Fruit fly (Drosophila melanogaster) whole organism, pupa: Measurements from ENCODE around the gene tipE.

Source experiments
- CG10348 ChIP-seq: fragments of 200-800 bp; sonication (Bioruptor generic); IDR thresholded peaks from 2 replicates; pipeline ENCODE4 v1.3.6; 2022; ENCODE audit warnings: missing biosample characterization, missing genetic modification characterization
- CG12605 ChIP-seq: fragments of 200-800 bp; sonication (Bioruptor generic); IDR thresholded peaks from 2 replicates; pipeline ENCODE4 v1.3.6; 2022; ENCODE audit warnings: missing biosample characterization, missing genetic modification characterization
- CG13204 ChIP-seq: fragments of 200-800 bp; sonication (Bioruptor generic); optimal IDR thresholded peaks from 2 replicates; lab custom pipeline; 2018; ENCODE audit warnings: missing biosample characterization, mild to moderate bottlenecking, missing genetic modification characterization, moderate library complexity
- CG14655 ChIP-seq: fragments of 200-800 bp; sonication (Bioruptor generic); optimal IDR thresholded peaks from 3 replicates; lab custom pipeline; 2017; ENCODE audit warnings: mild to moderate bottlenecking, missing biosample characterization, missing genetic modification reagents, missing genetic modification characterization
- CG15710 ChIP-seq: fragments of 200-800 bp; sonication (Bioruptor generic); optimal IDR thresholded peaks from 2 replicates; lab custom pipeline; 2018; ENCODE audit warnings: missing biosample characterization, mild to moderate bottlenecking, missing genetic modification characterization, moderate library complexity
- CG17806 ChIP-seq: fragments of 200-800 bp; sonication (Bioruptor generic); optimal IDR thresholded peaks from 2 replicates; lab custom pipeline; 2018; ENCODE audit warnings: missing biosample characterization, mild to moderate bottlenecking, missing genetic modification characterization, moderate library complexity
- CG32121 ChIP-seq: fragments of 200-800 bp; sonication (Bioruptor generic); IDR thresholded peaks from 2 replicates; pipeline ENCODE4 v1.3.6; 2022; ENCODE audit warnings: missing biosample characterization, missing genetic modification characterization
- CG34367 ChIP-seq: fragments of 200-800 bp; sonication (Bioruptor generic); optimal IDR thresholded peaks from 2 replicates; lab custom pipeline; 2018; ENCODE audit warnings: missing biosample characterization, mild to moderate bottlenecking, missing genetic modification characterization
- CG4496 ChIP-seq: fragments of 200-800 bp; sonication (Bioruptor generic); IDR thresholded peaks from 3 replicates; pipeline ENCODE4 v1.3.6; 2022; ENCODE audit warnings: missing biosample characterization, missing genetic modification characterization
- CG8159 ChIP-seq: fragments of 200-800 bp; sonication (Bioruptor generic); optimal IDR thresholded peaks from 3 replicates; lab custom pipeline; 2018; ENCODE audit warnings: missing biosample characterization, mild to moderate bottlenecking, missing genetic modification characterization, moderate library complexity
- CG8301 ChIP-seq: fragments of 200-800 bp; sonication (Bioruptor generic); optimal IDR thresholded peaks from 2 replicates; lab custom pipeline; 2018; ENCODE audit warnings: missing biosample characterization, mild to moderate bottlenecking, missing genetic modification characterization
- CG9948 ChIP-seq: fragments of 200-800 bp; sonication (Bioruptor generic); optimal IDR thresholded peaks from 2 replicates; lab custom pipeline; 2018; ENCODE audit warnings: missing biosample characterization, mild to moderate bottlenecking, missing genetic modification characterization, moderate library complexity
- D1 ChIP-seq: fragments of 200-800 bp; sonication (Bioruptor generic); optimal IDR thresholded peaks from 2 replicates; lab custom pipeline; 2018; ENCODE audit warnings: missing biosample characterization, mild to moderate bottlenecking, missing genetic modification characterization, moderate library complexity
- EcR ChIP-seq: fragments of 200-800 bp; sonication (Bioruptor generic); optimal IDR thresholded peaks from 3 replicates; lab custom pipeline; 2019; ENCODE audit warnings: missing biosample characterization, missing genetic modification characterization, mild to moderate bottlenecking, moderate library complexity, missing genetic modification reagents
- Ets98B ChIP-seq: fragments of 200-800 bp; sonication (Bioruptor generic); IDR thresholded peaks from 2 replicates; pipeline ENCODE4 v1.3.6; 2022; ENCODE audit warnings: missing biosample characterization, missing genetic modification characterization
- Pif1A ChIP-seq: fragments of 200-800 bp; sonication (Bioruptor generic); optimal IDR thresholded peaks from 3 replicates; lab custom pipeline; 2016; ENCODE audit warnings: missing biosample characterization, missing genetic modification characterization
- Pif1B ChIP-seq: fragments of 200-800 bp; sonication (Bioruptor generic); optimal IDR thresholded peaks from 3 replicates; lab custom pipeline; 2016; ENCODE audit warnings: missing biosample characterization, missing genetic modification characterization
- Snoo ChIP-seq: fragments of 200-800 bp; sonication (Bioruptor generic); optimal IDR thresholded peaks from 3 replicates; lab custom pipeline; 2017; ENCODE audit warnings: missing biosample characterization, mild to moderate bottlenecking, missing genetic modification characterization, inconsistent platforms
- fd96Ca ChIP-seq: fragments of 200-800 bp; sonication (Bioruptor generic); IDR thresholded peaks from 3 replicates; pipeline ENCODE4 v1.3.6; 2022; ENCODE audit warnings: missing biosample characterization, missing genetic modification characterization
- gl ChIP-seq: fragments of 200-800 bp; sonication (Bioruptor generic); optimal IDR thresholded peaks from 2 replicates; lab custom pipeline; 2018; ENCODE audit warnings: missing biosample characterization, mild to moderate bottlenecking, missing genetic modification characterization
- rn ChIP-seq: fragments of 200-800 bp; sonication (Bioruptor generic); IDR thresholded peaks from 2 replicates; pipeline ENCODE4 v1.3.6; 2022; ENCODE audit warnings: missing biosample characterization, missing genetic modification characterization

The tipE gene

dm6 chr3L:4204867-4205266 is 16.6 kb downstream of the tipE start:
- no peak for TF ChIP-seq Pif1B
- no peak for TF ChIP-seq CG9948 (tag; lab: Kevin White, UChicago)
- TF ChIP-seq Pif1A (GFP tag; lab: Kevin White, UChicago): no peak
- no peak for TF ChIP-seq rn (GFP tag; lab: Robert Waterston, UW)
- TF ChIP-seq gl: no peak
- no peak for TF ChIP-seq CG14655
- no peak for TF ChIP-seq Ets98B (GFP tag; lab: Robert Waterston, UW)
- TF ChIP-seq CG32121 (GFP tag; lab: Robert Waterston, UW): no peak
- TF ChIP-seq CG4496: no peak
- TF ChIP-seq CG17806 (tag; lab: Kevin White, UChicago): no peak
- no peak for TF ChIP-seq CG8301 (tag; lab: Kevin White, UChicago)
- TF ChIP-seq Snoo: no peak
- TF ChIP-seq EcR (GFP tag; lab: Kevin White, UChicago): no peak
- TF ChIP-seq CG8159 (tag; lab: Kevin White, UChicago): no peak
- no peak for TF ChIP-seq fd96Ca (GFP tag; lab: Robert Waterston, UW)
- TF ChIP-seq CG10348 (GFP tag; lab: Robert Waterston, UW): no peak
- TF ChIP-seq CG34367 (tag; lab: Kevin White, UChicago): no peak
- no peak for TF ChIP-seq CG13204
- no peak for TF ChIP-seq CG15710 (tag; lab: Kevin White, UChicago)

- TF ChIP-seq D1 (tag; lab: Kevin White, UChicago) (no peak), CG4496 (no peak), gl (no peak), CG8301 (tag; lab: Kevin White, UChicago) (no peak), CG10348 (GFP tag; lab: Robert Waterston, UW) (no peak), rn (GFP tag; lab: Robert Waterston, UW) (no peak), CG17806 (tag; lab: Kevin White, UChicago) (no peak)
- TF ChIP-seq, all 21 proteins: peak for 0
Measured at dm6 chr3L:4209078-4209477, 20.8 kb downstream of the tipE start, which contains the start of gene Cpr64Aa. Gene Cpr64Aa, minus strand, starts transcription at chr3L:4209178.

- no peak for TF ChIP-seq D1 (tag; lab: Kevin White, UChicago)
- TF ChIP-seq Pif1B: no peak
- TF ChIP-seq rn (GFP tag; lab: Robert Waterston, UW): no peak
- peak; percentile 83 for TF ChIP-seq CG4496
- no peak for TF ChIP-seq CG17806 (tag; lab: Kevin White, UChicago)
- no peak for TF ChIP-seq CG15710 (tag; lab: Kevin White, UChicago)
- no peak for TF ChIP-seq gl
- peak; percentile 4 for TF ChIP-seq CG9948 (tag; lab: Kevin White, UChicago)
- no peak for TF ChIP-seq Pif1A (GFP tag; lab: Kevin White, UChicago)
- TF ChIP-seq fd96Ca (GFP tag; lab: Robert Waterston, UW): peak; percentile 61
- no peak for TF ChIP-seq CG14655
- TF ChIP-seq Ets98B (GFP tag; lab: Robert Waterston, UW): peak; percentile 79
- no peak for TF ChIP-seq CG13204
- peak; percentile 88 for TF ChIP-seq CG32121 (GFP tag; lab: Robert Waterston, UW)
- TF ChIP-seq CG8301 (tag; lab: Kevin White, UChicago): peak; percentile 45
- no peak for TF ChIP-seq EcR (GFP tag; lab: Kevin White, UChicago)
- TF ChIP-seq CG34367 (tag; lab: Kevin White, UChicago): no peak
- no peak for TF ChIP-seq CG10348 (GFP tag; lab: Robert Waterston, UW)
- no peak for TF ChIP-seq CG8159 (tag; lab: Kevin White, UChicago)
- TF ChIP-seq CG12605 (GFP tag; lab: Robert Waterston, UW): no peak
- TF ChIP-seq Snoo: no peak
Measured at dm6 chr3L:4209731-4210130, 21.4 kb downstream of the tipE start.

- TF ChIP-seq CG13204: no peak
- no peak for TF ChIP-seq Snoo
- TF ChIP-seq CG8301 (tag; lab: Kevin White, UChicago): no peak
- TF ChIP-seq CG10348 (GFP tag; lab: Robert Waterston, UW): no peak
- TF ChIP-seq Pif1B: no peak
- TF ChIP-seq Pif1A (GFP tag; lab: Kevin White, UChicago): no peak
Measured at dm6 chr3L:4211440-4211839, 23.1 kb downstream of the tipE start, which contains the start of gene Cpr64Ab. Gene Cpr64Ab, minus strand, starts transcription at chr3L:4211540.

DNA sequence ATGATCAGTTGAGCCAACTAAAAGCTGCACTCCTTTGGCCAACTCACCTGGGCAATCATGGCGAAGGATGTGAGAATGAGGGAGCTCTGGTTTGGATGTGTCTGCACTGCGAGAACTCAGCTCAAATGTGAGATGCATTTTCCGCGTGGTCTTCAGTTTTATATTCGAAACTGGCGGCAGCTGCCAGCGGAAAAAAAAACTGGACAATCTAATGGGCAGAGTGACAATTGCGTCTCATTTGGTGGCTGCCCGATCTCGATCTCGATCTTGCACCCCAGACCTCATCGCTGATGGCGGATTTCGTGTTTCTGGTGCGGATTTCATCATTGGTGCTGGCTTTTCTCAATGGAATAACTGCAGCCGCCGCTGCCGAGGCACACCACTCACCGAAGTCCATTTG is 24.5 kb downstream of the tipE start, which contains the start of gene Cpr64Ac:
TSS of gene Cpr64Ac (minus strand) at position 101 of the 400 bp plus-strand sequence.
- TF ChIP-seq CG10348 (GFP tag; lab: Robert Waterston, UW) (no peak), CG14655 (no peak), Pif1B (no peak), D1 (tag; lab: Kevin White, UChicago) (no peak), CG9948 (tag; lab: Kevin White, UChicago) (no peak), CG8159 (tag; lab: Kevin White, UChicago) (no peak), EcR (GFP tag; lab: Kevin White, UChicago) (no peak), CG15710 (tag; lab: Kevin White, UChicago) (no peak)

- TF ChIP-seq EcR (GFP tag; lab: Kevin White, UChicago) (no peak), Pif1B (no peak), Snoo (no peak), CG9948 (tag; lab: Kevin White, UChicago) (no peak), rn (GFP tag; lab: Robert Waterston, UW) (no peak), gl (no peak), CG13204 (no peak), fd96Ca (GFP tag; lab: Robert Waterston, UW) (no peak), CG34367 (tag; lab: Kevin White, UChicago) (no peak), D1 (tag; lab: Kevin White, UChicago) (no peak), CG8301 (tag; lab: Kevin White, UChicago) (no peak), CG12605 (GFP tag; lab: Robert Waterston, UW) (no peak), Ets98B (GFP tag; lab: Robert Waterston, UW) (no peak), CG14655 (no peak), CG4496 (no peak), CG15710 (tag; lab: Kevin White, UChicago) (no peak), CG17806 (tag; lab: Kevin White, UChicago) (no peak), CG10348 (GFP tag; lab: Robert Waterston, UW) (no peak), CG32121 (GFP tag; lab: Robert Waterston, UW) (no peak)
Measured at dm6 chr3L:4215079-4215478, 26.8 kb downstream of the tipE start, which contains the start of gene Cpr64Ad. Gene Cpr64Ad, plus strand, starts transcription at chr3L:4215379.
